Worm (Caenorhabditis elegans) whole organism, mixed stage, embryonic: ENCODE measurements around the gene srz-94.

Experiments
- ceh-39 ChIP-seq: fragments of 150-350 bp; optimal IDR thresholded peaks from 2 replicates; lab custom pipeline; 2014; ENCODE audit warnings: missing biosample characterization, missing genetic modification characterization
- ces-1 ChIP-seq: fragments of 150-350 bp; optimal IDR thresholded peaks from 2 replicates; lab custom pipeline; 2014; ENCODE audit warnings: missing biosample characterization, missing genetic modification reagents, missing genetic modification characterization

DNA sequence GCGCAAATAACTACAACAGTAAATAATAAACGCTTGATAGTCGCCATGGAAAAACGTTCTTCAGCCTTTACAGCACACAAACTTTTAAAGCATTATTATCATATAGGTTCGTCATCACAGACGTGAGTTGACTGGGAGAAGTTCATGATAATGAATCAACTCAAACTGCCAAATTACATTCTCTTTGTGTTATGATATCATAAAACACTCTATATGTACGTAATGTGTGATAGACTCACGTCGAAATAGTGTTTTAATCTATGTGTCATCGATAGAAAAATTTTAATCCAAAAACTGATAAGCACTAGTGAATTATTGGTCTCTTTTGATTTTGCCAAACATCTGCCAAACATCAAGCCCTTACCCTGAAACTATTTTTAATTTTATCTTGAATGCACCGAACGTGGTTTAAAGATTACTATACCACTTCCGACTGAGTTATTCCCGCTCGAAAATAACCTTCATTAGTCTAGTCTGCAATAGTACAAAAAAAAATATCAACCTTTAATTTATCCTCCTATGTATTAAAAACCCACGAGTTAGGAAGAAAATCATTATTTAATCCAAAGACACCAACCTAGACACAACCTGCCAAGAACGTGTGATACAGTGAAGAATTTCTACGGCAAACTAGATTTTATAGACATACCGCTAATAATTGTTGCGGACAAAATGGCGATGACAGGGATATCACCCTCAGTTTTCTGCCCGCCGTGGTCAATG is 26.2 kb downstream of the srz-94 start, which contains the start of the genes clc-12 and clec-240:
- TF ChIP-seq ceh-39, result no peak
- no peak for TF ChIP-seq ces-1 (GFP tag; lab: Kevin White, UChicago)
